Worm (Caenorhabditis elegans) whole organism, young adult: ENCODE data around the gene gpdh-2.

Experiments used
- F23B12.7 ChIP-seq: sonication (generic microtip); optimal IDR thresholded peaks from 2 replicates; lab custom pipeline; 2017; ENCODE audit warnings: missing genetic modification characterization, mild to moderate bottlenecking, missing compliant biosample characterization, antibody characterized with exemption, moderate library complexity; ENCODE audit not compliant: insufficient read depth
- F49E8.2 ChIP-seq: sonication (generic microtip); optimal IDR thresholded peaks from 3 replicates; lab custom pipeline; 2017; ENCODE audit warnings: missing genetic modification characterization, mild to moderate bottlenecking, missing compliant biosample characterization, antibody characterized with exemption, moderate library complexity; ENCODE audit not compliant: insufficient read depth
- ama-1 ChIP-seq, 3 experiments: fragments of 150-350 bp in 1 of 3; sonication (generic microtip) in 2 of 3; optimal IDR thresholded peaks; 2 replicates each; lab custom pipeline; 2014 to 2018; ENCODE audit warnings: missing biosample characterization in 2 of 3, missing genetic modification characterization in 2 of 3, missing genetic modification reagents in 2 of 3
- bed-2 ChIP-seq: fragments of 200-800 bp; sonication (Bioruptor generic); IDR thresholded peaks from 2 replicates; pipeline ENCODE4 v1.3.6; 2022; ENCODE audit warnings: missing genetic modification reagents, missing genetic modification characterization, missing compliant biosample characterization
- chd-7 ChIP-seq: sonication (generic microtip); optimal IDR thresholded peaks from 2 replicates; lab custom pipeline; 2016; ENCODE audit warnings: mild to moderate bottlenecking, missing genetic modification characterization, moderate library complexity, missing compliant biosample characterization
- dpl-1 ChIP-seq: fragments of 150-350 bp; optimal IDR thresholded peaks from 2 replicates; lab custom pipeline; 2014; ENCODE audit warnings: missing biosample characterization, missing genetic modification reagents, missing genetic modification characterization
- hlh-26 ChIP-seq: fragments of 200-800 bp; sonication (Bioruptor generic); conservative IDR thresholded peaks from 2 replicates; pipeline ENCODE4 v1.3.6; 2022; ENCODE audit warnings: missing genetic modification reagents, missing genetic modification characterization, missing compliant biosample characterization
- nfya-1 ChIP-seq: sonication (generic microtip); optimal IDR thresholded peaks from 2 replicates; lab custom pipeline; 2017; ENCODE audit warnings: antibody characterized with exemption, missing compliant biosample characterization, missing genetic modification characterization, borderline replicate concordance; ENCODE audit not compliant: insufficient read depth
- pha-4 ChIP-seq: fragments of 150-350 bp; sonication (generic microtip); optimal IDR thresholded peaks from 2 replicates; lab custom pipeline; 2014; ENCODE audit warnings: missing biosample characterization, missing genetic modification reagents, missing genetic modification characterization
- snpc-4 ChIP-seq, 5 experiments: fragments of 150-350 bp in 1 of 5; sonication (generic microtip) in 4 of 5; optimal IDR thresholded peaks; 2 replicates each; lab custom pipeline; 2014 to 2018; ENCODE audit warnings: missing genetic modification characterization in 5 of 5, missing biosample characterization in 3 of 5, antibody characterized with exemption in 2 of 5, mild to moderate bottlenecking in 2 of 5, missing compliant biosample characterization in 2 of 5, missing genotype in 2 of 5, moderate library complexity in 2 of 5, missing genetic modification reagents in 1 of 5
- sptf-2 ChIP-seq: fragments of 200-800 bp; sonication (Bioruptor generic); optimal IDR thresholded peaks from 2 replicates; lab custom pipeline; 2018; ENCODE audit warnings: mild to moderate bottlenecking, missing genetic modification characterization, missing compliant biosample characterization
- unc-130 ChIP-seq: sonication (generic microtip); optimal IDR thresholded peaks from 2 replicates; lab custom pipeline; 2016; ENCODE audit warnings: missing genetic modification reagents, missing genetic modification characterization, missing compliant biosample characterization
- ztf-28 ChIP-seq: fragments of 200-800 bp; sonication (Bioruptor generic); IDR thresholded peaks from 2 replicates; pipeline ENCODE4 v1.3.6; 2022; ENCODE audit warnings: missing genetic modification reagents, missing genetic modification characterization, missing compliant biosample characterization

- TF ChIP-seq F49E8.2 (tag; lab: Kevin White, UChicago), result no peak
- no peak for TF ChIP-seq pha-4 (tag; lab: Kevin White, UChicago)
- TF ChIP-seq nfya-1 (tag; lab: Kevin White, UChicago), result no peak
- no peak for TF ChIP-seq hlh-26 (GFP tag; lab: Robert Waterston, UW)
- no peak for TF ChIP-seq bed-2 (GFP tag; lab: Robert Waterston, UW)
- TF ChIP-seq chd-7, result peak; percentile 64
- no peak for TF ChIP-seq ztf-28 (GFP tag; lab: Robert Waterston, UW)
- TF ChIP-seq ama-1 (optimal IDR thresholded peaks at IDR 0.05; lab: Kevin White, UChicago), result peak; percentile 79
- TF ChIP-seq ama-1 (GFP tag; optimal IDR thresholded peaks at IDR 0.05; lab: Kevin White, UChicago), result peak in 1 of 2 experiments; percentile 8
- no peak for TF ChIP-seq F23B12.7 (tag; lab: Kevin White, UChicago)
- no peak for TF ChIP-seq sptf-2 (GFP tag; lab: Kevin White, UChicago)
- TF ChIP-seq unc-130, result no peak
- TF ChIP-seq snpc-4 (GFP tag; optimal IDR thresholded peaks at IDR 0.05; lab: Kevin White, UChicago), result no peak
- TF ChIP-seq snpc-4 (tag; optimal IDR thresholded peaks at IDR 0.05; lab: Kevin White, UChicago), result no peak
- TF ChIP-seq dpl-1 (GFP tag; lab: Kevin White, UChicago), result no peak
These were observed 34.6 kb downstream of the gpdh-2 start, which contains the start of gene lin-52 for ce11 chrIII:9824330-9824934.
